Worm (Caenorhabditis elegans): Measurements from ENCODE around the gene str-144.

ce11 chrV:8058359-8058758 lies 13.6 kb downstream of the str-144 start, which contains the start of gene str-138:
- TF ChIP-seq ceh-82 (tag; optimal IDR thresholded peaks at IDR 0.05) (no peak), nhr-76 (tag; optimal IDR thresholded peaks at IDR 0.05) (no peak), madf-9 (GFP tag; conservative IDR thresholded peaks at IDR 0.05) (no peak), R02D3.7 (tag; optimal IDR thresholded peaks at IDR 0.05) (no peak), ceh-62 (tag; optimal IDR thresholded peaks at IDR 0.05) (no peak), saeg-2 (GFP tag; IDR thresholded peaks at IDR 0.05) (no peak), madf-5 (GFP tag; IDR thresholded peaks at IDR 0.05) (no peak), zip-11 (GFP tag; IDR thresholded peaks at IDR 0.05) (no peak)

All from whole organism, L4 larva.